Worm (Caenorhabditis elegans): ENCODE measurements around the gene gtf-2H3.

ce11 chrIII:10083242-10083641 lies 36.7 kb downstream of the gtf-2H3 start, which contains the start of gene T16H12.3:
- TF ChIP-seq lin-13 (GFP tag; optimal IDR thresholded peaks at IDR 0.05) (no peak), nhr-11 (tag; optimal IDR thresholded peaks at IDR 0.05) (no peak), ztf-4 (tag; optimal IDR thresholded peaks at IDR 0.05) (no peak), ceh-16 (tag; optimal IDR thresholded peaks at IDR 0.05) (no peak), snpc-4 (tag; optimal IDR thresholded peaks at IDR 0.05) (no peak), nhr-129 (tag; optimal IDR thresholded peaks at IDR 0.05) (no peak), ama-1 (optimal IDR thresholded peaks at IDR 0.05) (no peak), alr-1 (tag; optimal IDR thresholded peaks at IDR 0.05) (no peak)
